Fruit fly (Drosophila melanogaster) whole organism, embryonic: Measurements from ENCODE around the gene Osi18.

Experiments used
- Awh ChIP-seq: fragments of 200-800 bp; sonication (Bioruptor generic); IDR thresholded peaks from 2 replicates; pipeline ENCODE4, ENCODE4 v1.3.6; 2022; ENCODE audit warnings: missing biosample characterization, missing genetic modification characterization
- Blimp-1 ChIP-seq: fragments of 200-800 bp; sonication (Bioruptor generic); optimal IDR thresholded peaks from 3 replicates; lab custom pipeline; 2018; ENCODE audit warnings: missing biosample characterization, missing genetic modification characterization, mild to moderate bottlenecking, moderate library complexity, missing genetic modification reagents
- CG10321 ChIP-seq: fragments of 200-800 bp; sonication (Bioruptor generic); IDR thresholded peaks from 2 replicates; pipeline ENCODE4 v1.3.6; 2022; ENCODE audit warnings: missing biosample characterization, missing genetic modification characterization
- CG11093 ChIP-seq: fragments of 200-800 bp; sonication (Bioruptor generic); IDR thresholded peaks from 3 replicates; pipeline ENCODE4 v1.3.6; 2022; ENCODE audit warnings: missing biosample characterization, missing genetic modification characterization
- CG14965 ChIP-seq: fragments of 200-800 bp; sonication (Bioruptor generic); optimal IDR thresholded peaks from 2 replicates; lab custom pipeline; 2016; ENCODE audit warnings: missing biosample characterization, missing genetic modification characterization, borderline replicate concordance
- CG17612 ChIP-seq: fragments of 200-800 bp; sonication (Bioruptor generic); IDR thresholded peaks from 2 replicates; pipeline ENCODE4 v1.3.6; 2022; ENCODE audit warnings: missing biosample characterization, missing genetic modification characterization
- CG2199 ChIP-seq: fragments of 200-800 bp; sonication (Bioruptor generic); IDR thresholded peaks from 3 replicates; pipeline ENCODE4 v1.3.6; 2022; ENCODE audit warnings: missing biosample characterization, missing genetic modification characterization
- CG30403 ChIP-seq: fragments of 200-800 bp; sonication (Bioruptor generic); optimal IDR thresholded peaks from 3 replicates; lab custom pipeline; 2016; ENCODE audit warnings: missing biosample characterization, missing genetic modification characterization
- CG3726 ChIP-seq: fragments of 200-800 bp; sonication (Bioruptor generic); IDR thresholded peaks from 3 replicates; pipeline ENCODE4, ENCODE4 v1.3.6; 2022; ENCODE audit warnings: missing biosample characterization, missing genetic modification characterization
- CG4282 ChIP-seq: fragments of 200-800 bp; sonication (Bioruptor generic); optimal IDR thresholded peaks from 2 replicates; lab custom pipeline; 2016; ENCODE audit warnings: missing biosample characterization, missing genetic modification characterization
- CG6683 ChIP-seq: fragments of 200-800 bp; sonication (Bioruptor generic); optimal IDR thresholded peaks from 2 replicates; lab custom pipeline; 2017; ENCODE audit warnings: missing biosample characterization, mild to moderate bottlenecking, missing genetic modification characterization, missing genetic modification reagents
- CG6765 ChIP-seq: fragments of 200-800 bp; sonication (Bioruptor generic); optimal IDR thresholded peaks from 3 replicates; lab custom pipeline; 2017; ENCODE audit warnings: missing biosample characterization, mild to moderate bottlenecking, missing genetic modification characterization
- CG6854 ChIP-seq: fragments of 200-800 bp; sonication (Bioruptor generic); optimal IDR thresholded peaks from 3 replicates; lab custom pipeline; 2017; ENCODE audit warnings: missing biosample characterization, mild to moderate bottlenecking, missing genetic modification characterization
- CG7987 ChIP-seq: fragments of 200-800 bp; sonication (Bioruptor generic); optimal IDR thresholded peaks from 2 replicates; lab custom pipeline; 2018; ENCODE audit warnings: missing biosample characterization, mild to moderate bottlenecking, missing genetic modification characterization, moderate library complexity
- D19A ChIP-seq: fragments of 200-800 bp; optimal IDR thresholded peaks from 3 replicates; lab custom pipeline; 2019; ENCODE audit warnings: missing biosample characterization, mild to moderate bottlenecking, missing genetic modification characterization, moderate library complexity
- Dref ChIP-seq: fragments of 200-800 bp; sonication (Bioruptor generic); IDR thresholded peaks from 2 replicates; pipeline ENCODE4 v1.3.6; 2022; ENCODE audit warnings: missing biosample characterization, missing genetic modification characterization
- ERR ChIP-seq: fragments of 200-800 bp; sonication (Bioruptor generic); optimal IDR thresholded peaks from 2 replicates; lab custom pipeline; 2016; ENCODE audit warnings: missing biosample characterization, missing genetic modification characterization
- Hr39 ChIP-seq: fragments of >200 bp; optimal IDR thresholded peaks from 2 replicates; lab custom pipeline; 2017
- Jarid2 ChIP-seq: fragments of 200-800 bp; sonication (Bioruptor generic); optimal IDR thresholded peaks from 3 replicates; lab custom pipeline; 2017; ENCODE audit warnings: mild to moderate bottlenecking, missing biosample characterization, missing genetic modification reagents, missing genetic modification characterization
- Nf-YC ChIP-seq: fragments of 200-800 bp; optimal IDR thresholded peaks from 3 replicates; lab custom pipeline; 2019; ENCODE audit warnings: missing biosample characterization, mild to moderate bottlenecking, missing genetic modification characterization, moderate library complexity
- Ssrp ChIP-seq: fragments of 200-800 bp; sonication (Bioruptor generic); optimal IDR thresholded peaks from 2 replicates; lab custom pipeline; 2018; ENCODE audit warnings: missing biosample characterization, mild to moderate bottlenecking, missing genetic modification characterization, moderate library complexity
- Trl ChIP-seq, 3 experiments: fragments of >200 bp in 2 of 3; fragments of 200-800 bp in 1 of 3; sonication (Bioruptor generic) in 1 of 3; optimal IDR thresholded peaks; 2 replicates in 1 of 3; 3 replicates in 2 of 3; lab custom pipeline; 2016 to 2017; ENCODE audit warnings: missing biosample characterization in 1 of 3, missing genetic modification characterization in 1 of 3
- YL-1 ChIP-seq: fragments of 200-800 bp; sonication (Bioruptor generic); optimal IDR thresholded peaks from 3 replicates; lab custom pipeline; 2017; ENCODE audit warnings: missing biosample characterization, mild to moderate bottlenecking, missing genetic modification characterization
- ase ChIP-seq: fragments of 200-800 bp; sonication (Bioruptor generic); IDR thresholded peaks from 3 replicates; pipeline ENCODE4 v1.3.6; 2022; ENCODE audit warnings: missing biosample characterization, missing genetic modification characterization
- chif ChIP-seq, 2 experiments: fragments of 200-800 bp; sonication (Bioruptor generic); optimal IDR thresholded peaks; 3 replicates each; lab custom pipeline; 2016; ENCODE audit warnings: missing biosample characterization in 2 of 2, missing genetic modification characterization in 2 of 2
- chinmo ChIP-seq: fragments of 200-800 bp; sonication (Bioruptor generic); IDR thresholded peaks from 4 replicates; pipeline ENCODE4 v1.3.6; 2022; ENCODE audit warnings: missing biosample characterization, missing genetic modification characterization; ENCODE audit not compliant: partially characterized antibody
- ci ChIP-seq: fragments of 200-800 bp; sonication (Bioruptor generic); IDR thresholded peaks from 3 replicates; pipeline ENCODE4 v1.3.6; 2022; ENCODE audit warnings: missing biosample characterization, missing genetic modification characterization
- cwo ChIP-seq: fragments of 200-800 bp; sonication (Bioruptor generic); optimal IDR thresholded peaks from 3 replicates; lab custom pipeline; 2017; ENCODE audit warnings: missing biosample characterization, missing genetic modification characterization, mild to moderate bottlenecking, moderate library complexity, missing genetic modification reagents
- fu2 ChIP-seq: fragments of 200-800 bp; sonication (Bioruptor generic); optimal IDR thresholded peaks from 2 replicates; lab custom pipeline; 2016; ENCODE audit warnings: missing biosample characterization, missing genetic modification characterization
- her ChIP-seq: fragments of 200-800 bp; sonication (Bioruptor generic); optimal IDR thresholded peaks from 2 replicates; lab custom pipeline; 2016; ENCODE audit warnings: missing biosample characterization, missing genetic modification characterization
- ken ChIP-seq: fragments of 200-800 bp; sonication (Bioruptor generic); IDR thresholded peaks from 3 replicates; pipeline ENCODE4 v1.3.6; 2022; ENCODE audit warnings: missing biosample characterization, missing genetic modification characterization
- kni ChIP-seq: fragments of 200-800 bp; sonication (Bioruptor generic); optimal IDR thresholded peaks from 3 replicates; lab custom pipeline; 2017; ENCODE audit warnings: mild to moderate bottlenecking, missing biosample characterization, missing genetic modification reagents, missing genetic modification characterization
- knrl ChIP-seq: fragments of 200-800 bp; sonication (Bioruptor generic); IDR thresholded peaks from 3 replicates; pipeline ENCODE4 v1.3.6; 2022; ENCODE audit warnings: missing biosample characterization, missing genetic modification characterization; ENCODE audit not compliant: partially characterized antibody
- lbe ChIP-seq: fragments of 200-800 bp; sonication (Bioruptor generic); optimal IDR thresholded peaks from 2 replicates; lab custom pipeline; 2016; ENCODE audit warnings: missing biosample characterization, mild to moderate bottlenecking, missing genetic modification characterization
- mirr ChIP-seq: fragments of 200-800 bp; sonication (Bioruptor generic); optimal IDR thresholded peaks from 3 replicates; lab custom pipeline; 2018; ENCODE audit warnings: missing biosample characterization, mild to moderate bottlenecking, missing genetic modification characterization
- org-1 ChIP-seq: fragments of 200-800 bp; sonication (Bioruptor generic); optimal IDR thresholded peaks from 2 replicates; lab custom pipeline; 2017; ENCODE audit warnings: missing biosample characterization, missing genetic modification characterization
- pan ChIP-seq, 4 experiments: fragments of >200 bp in 3 of 4; fragments of 200-800 bp in 1 of 4; sonication (Bioruptor generic) in 1 of 4; optimal IDR thresholded peaks in 3 of 4; IDR thresholded peaks in 1 of 4; 2 replicates each; pipeline versions ENCODE4 v1.3.6 to Lab custom; 2017 to 2022; ENCODE audit warnings: missing biosample characterization in 2 of 4, missing genetic modification characterization in 2 of 4, mixed read lengths in 1 of 4
- pnt ChIP-seq: fragments of 200-800 bp; sonication (Bioruptor generic); optimal IDR thresholded peaks from 3 replicates; lab custom pipeline; 2016; ENCODE audit warnings: missing biosample characterization, missing genetic modification characterization
- shn ChIP-seq: fragments of 200-800 bp; sonication (Bioruptor generic); optimal IDR thresholded peaks from 3 replicates; lab custom pipeline; 2016; ENCODE audit warnings: missing biosample characterization, missing genetic modification characterization
- sqz ChIP-seq: fragments of 200-800 bp; sonication (Bioruptor generic); optimal IDR thresholded peaks from 3 replicates; lab custom pipeline; 2018; ENCODE audit warnings: missing biosample characterization, mild to moderate bottlenecking, missing genetic modification characterization
- tll ChIP-seq, 2 experiments: fragments of 200-800 bp in 1 of 2; fragments of >200 bp in 1 of 2; sonication (Bioruptor generic) in 1 of 2; optimal IDR thresholded peaks; 2 replicates each; lab custom pipeline; 2017 to 2019; ENCODE audit warnings: missing biosample characterization in 2 of 2, missing genetic modification characterization in 2 of 2, mild to moderate bottlenecking in 1 of 2, moderate library complexity in 1 of 2
- vvl ChIP-seq: fragments of 200-800 bp; sonication (Bioruptor generic); IDR thresholded peaks from 2 replicates; pipeline ENCODE4 v1.3.6; 2022; ENCODE audit warnings: missing biosample characterization, missing genetic modification characterization

The Osi18 gene

dm6 chr3R:6306584-6306983, 23.5 kb upstream of the Osi18 start, which contains the start of gene CG46026 (continued):
- TF ChIP-seq mirr (GFP tag; lab: Kevin White, UChicago) (no peak), CG10321 (GFP tag; lab: Robert Waterston, UW) (no peak), CG17612 (GFP tag; lab: Robert Waterston, UW) (no peak), CG6683 (GFP tag; lab: Kevin White, UChicago) (no peak), ken (no peak)

- no peak for TF ChIP-seq knrl (GFP tag; lab: Robert Waterston, UW)
- TF ChIP-seq Awh (GFP tag; lab: Robert Waterston, UW), result no peak
- TF ChIP-seq chif (GFP tag; optimal IDR thresholded peaks at IDR 0.05; lab: Kevin White, UChicago), result no peak
- TF ChIP-seq fu2 (GFP tag; lab: Kevin White, UChicago), result no peak
- TF ChIP-seq org-1 (GFP tag; lab: Kevin White, UChicago), result no peak
- TF ChIP-seq CG14965 (GFP tag; lab: Kevin White, UChicago), result no peak
- TF ChIP-seq, all 482 proteins: peak for 0
Observed at dm6 chr3R:6309676-6310075, 20.4 kb upstream of the Osi18 start, which contains the start of gene CG31560. CG31560 (plus strand) TSS chr3R:6309976.

- TF ChIP-seq Nf-YC (tag; lab: Kevin White, UChicago) (no peak), CG11093 (0 out of 3 replicates have a peak, but pooled peaks have one; percentile 11), CG2199 (GFP tag; lab: Robert Waterston, UW) (0 out of 3 replicates have a peak, but pooled peaks have one; percentile 61), Blimp-1 (GFP tag; lab: Kevin White, UChicago) (peak; percentile 99), ken (0 out of 3 replicates have a peak, but pooled peaks have one; percentile 26), pnt (GFP tag; lab: Kevin White, UChicago) (no peak), CG7987 (GFP tag; lab: Kevin White, UChicago) (no peak), YL-1 (no peak), Jarid2 (peak; percentile 22), lbe (GFP tag; lab: Kevin White, UChicago) (no peak)
Observed at dm6 chr3R:6311641-6312259, 18.3 kb upstream of the Osi18 start, which contains the start of gene Osi17. Osi17 (plus strand) TSS chr3R:6311772.

- TF ChIP-seq cwo (peak; percentile 8), CG30403 (GFP tag; lab: Kevin White, UChicago) (no peak), shn (GFP tag; lab: Kevin White, UChicago) (no peak), sqz (no peak), Blimp-1 (GFP tag; lab: Kevin White, UChicago) (peak; percentile 42), pan (optimal IDR thresholded peaks at IDR 0.05; lab: Kevin White, UChicago) (no peak), pan (GFP tag; optimal IDR thresholded peaks at IDR 0.05 in 1 of 2, IDR thresholded peaks at IDR 0.05 in 1 of 2) (peak in 1 of 2 experiments; percentile 31), Dref (0 out of 2 replicates have a peak, but pooled peaks have one; percentile 24), tll (GFP tag; optimal IDR thresholded peaks at IDR 0.05; lab: Kevin White, UChicago) (peak in 1 of 2 experiments; percentile 22), vvl (GFP tag; lab: Robert Waterston, UW) (peak; percentile 68), her (GFP tag; lab: Kevin White, UChicago) (no peak), CG4282 (GFP tag; lab: Kevin White, UChicago) (no peak), ci (GFP tag; lab: Robert Waterston, UW) (peak; percentile 52; the same call in 2 of the 3 replicates), D19A (tag; lab: Kevin White, UChicago) (no peak), Trl (optimal IDR thresholded peaks at IDR 0.05; lab: Kevin White, UChicago) (peak; percentile 13 to 14), Trl (GFP tag; optimal IDR thresholded peaks at IDR 0.05; lab: Kevin White, UChicago) (no peak), CG6765 (GFP tag; lab: Kevin White, UChicago) (no peak), kni (peak; percentile 5), Hr39 (lab: Kevin White, UChicago) (peak; percentile 98), ERR (GFP tag; lab: Kevin White, UChicago) (no peak), ase (GFP tag; lab: Robert Waterston, UW) (no peak), chinmo (GFP tag; lab: Robert Waterston, UW) (0 out of 4 replicates have a peak, but pooled peaks have one; percentile 28), CG3726 (no peak), CG6854 (GFP tag; lab: Kevin White, UChicago) (no peak), Ssrp (tag; lab: Kevin White, UChicago) (no peak)
Observed at dm6 chr3R:6315078-6315477, 15.0 kb upstream of the Osi18 start.
